Fruit fly (Drosophila melanogaster): Measurements from ENCODE around the gene CG6891.

The CG6891 gene

DNA sequence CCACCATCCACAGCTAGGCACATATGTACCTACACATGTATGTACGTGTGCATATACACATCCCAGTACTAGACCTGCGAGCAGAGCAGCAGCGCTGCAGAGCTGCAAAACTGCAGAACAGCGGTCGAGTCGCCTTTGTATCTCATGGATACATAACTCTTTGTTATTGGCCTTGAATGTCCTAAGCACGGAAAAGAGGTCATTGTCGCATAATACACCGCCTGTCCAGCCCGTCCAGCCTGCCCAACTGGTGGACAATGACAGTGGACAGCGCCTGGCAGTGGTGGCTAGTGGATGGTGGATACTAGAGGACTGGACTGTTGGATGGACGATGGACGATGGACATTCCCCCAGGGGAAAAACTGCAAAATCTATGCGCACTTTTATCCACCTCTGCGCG is 26.3 kb downstream of the CG6891 start:
- TF ChIP-seq brk (GFP tag; optimal IDR thresholded peaks at IDR 0.05) (no peak), sage (GFP tag; optimal IDR thresholded peaks at IDR 0.05) (no peak), Rel (GFP tag; optimal IDR thresholded peaks at IDR 0.05) (no peak), Rel (tag; optimal IDR thresholded peaks at IDR 0.05) (no peak), Myc (optimal IDR thresholded peaks at IDR 0.05) (no peak), Hr83 (GFP tag; optimal IDR thresholded peaks at IDR 0.05; ENCODE audit: poor library complexity, severe bottlenecking) (no peak), ey (GFP tag; optimal IDR thresholded peaks at IDR 0.05) (no peak), HLH106 (tag; optimal IDR thresholded peaks at IDR 0.05) (no peak), dl (GFP tag; optimal IDR thresholded peaks at IDR 0.05; ENCODE audit: insufficient read depth in 1 of 2, partially characterized antibody in 2 of 2) (no peak), fru (GFP tag; optimal IDR thresholded peaks at IDR 0.05) (no peak), CG9705 (GFP tag; optimal IDR thresholded peaks at IDR 0.05) (no peak), Mio (GFP tag; optimal IDR thresholded peaks at IDR 0.05) (no peak), foxo (GFP tag; optimal IDR thresholded peaks at IDR 0.05) (no peak), tai (GFP tag; optimal IDR thresholded peaks at IDR 0.05) (no peak), N (GFP tag; optimal IDR thresholded peaks at IDR 0.05) (no peak), dsf (GFP tag; optimal IDR thresholded peaks at IDR 0.05; ENCODE audit: borderline replicate concordance) (no peak), Vsx2 (GFP tag; optimal IDR thresholded peaks at IDR 0.05; ENCODE audit: partially characterized antibody) (no peak), psq (GFP tag; optimal IDR thresholded peaks at IDR 0.05) (no peak)

DNA sequence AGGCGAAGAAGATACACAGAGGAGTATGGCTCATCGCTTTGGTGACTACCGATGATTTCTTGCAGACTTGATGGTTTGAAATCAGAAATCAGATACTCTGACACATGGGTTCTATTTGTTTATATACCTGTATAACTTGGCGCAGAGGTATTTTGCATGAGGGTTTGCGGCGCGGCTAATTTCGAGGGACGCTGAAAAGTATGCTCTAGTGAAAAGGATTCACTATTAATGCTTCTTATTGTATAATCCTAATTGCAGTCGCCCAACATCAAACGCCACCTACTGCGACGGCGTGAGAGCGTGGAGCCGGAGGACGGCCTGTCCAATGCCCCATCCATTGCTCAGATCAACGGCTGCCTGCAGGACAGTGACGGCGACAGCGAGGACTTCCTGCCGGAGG is 30.0 kb downstream of the CG6891 start:
- no peak for TF ChIP-seq Sp1 (GFP tag; optimal IDR thresholded peaks at IDR 0.05)
- no peak for TF ChIP-seq Abd-B (GFP tag; optimal IDR thresholded peaks at IDR 0.05)
- TF ChIP-seq CG32264 (GFP tag; optimal IDR thresholded peaks at IDR 0.05), result no peak
- TF ChIP-seq usp (GFP tag; optimal IDR thresholded peaks at IDR 0.05), result no peak
- TF ChIP-seq Jra (GFP tag; optimal IDR thresholded peaks at IDR 0.05), result no peak
- no peak for TF ChIP-seq Myc (optimal IDR thresholded peaks at IDR 0.05)

DNA sequence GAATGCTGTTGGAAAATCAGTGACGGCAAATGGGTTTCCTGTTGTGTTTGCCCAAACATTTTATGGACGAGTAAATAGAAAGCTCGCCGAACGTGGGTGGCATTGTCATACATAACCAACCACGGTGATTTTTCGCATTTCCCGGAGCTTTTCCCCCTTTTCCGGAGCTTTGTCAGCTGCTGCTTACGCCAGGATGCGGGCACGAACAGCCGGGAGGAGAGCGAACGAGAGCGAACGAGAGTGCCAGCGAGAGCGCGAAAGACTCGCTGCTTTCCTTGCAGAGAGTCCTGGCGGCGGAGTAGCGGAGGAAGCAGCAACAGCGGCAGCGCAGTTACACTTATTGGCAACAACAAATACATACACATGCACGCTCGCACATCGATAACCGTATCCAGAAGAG is 31.3 kb downstream of the CG6891 start, which contains the start of gene CG7058:
TSS of gene CG7058 (plus strand) at position 330 of the 400 bp plus-strand sequence.
- no peak for TF ChIP-seq Dfd (GFP tag; optimal IDR thresholded peaks at IDR 0.05)
- no peak for TF ChIP-seq woc (GFP tag; optimal IDR thresholded peaks at IDR 0.05)
- TF ChIP-seq brk (GFP tag; optimal IDR thresholded peaks at IDR 0.05), result no peak
- no peak for TF ChIP-seq sv (GFP tag; optimal IDR thresholded peaks at IDR 0.05)
- TF ChIP-seq HLH106 (tag; optimal IDR thresholded peaks at IDR 0.05), result no peak
- TF ChIP-seq dl (GFP tag; optimal IDR thresholded peaks at IDR 0.05; ENCODE audit: insufficient read depth in 1 of 2, partially characterized antibody in 2 of 2), result no peak
- no peak for TF ChIP-seq tai (GFP tag; optimal IDR thresholded peaks at IDR 0.05)
- TF ChIP-seq usp (GFP tag; optimal IDR thresholded peaks at IDR 0.05), result no peak
- no peak for TF ChIP-seq sage (GFP tag; optimal IDR thresholded peaks at IDR 0.05)
- no peak for TF ChIP-seq dmrt93B (GFP tag; optimal IDR thresholded peaks at IDR 0.05)
- no peak for TF ChIP-seq GATAd (GFP tag; optimal IDR thresholded peaks at IDR 0.05)
- TF ChIP-seq foxo (GFP tag; optimal IDR thresholded peaks at IDR 0.05), result no peak
- no peak for TF ChIP-seq CG9705 (GFP tag; optimal IDR thresholded peaks at IDR 0.05)
- no peak for TF ChIP-seq Dif (GFP tag; optimal IDR thresholded peaks at IDR 0.05; ENCODE audit: partially characterized antibody)
- no peak for TF ChIP-seq dsf (GFP tag; optimal IDR thresholded peaks at IDR 0.05; ENCODE audit: borderline replicate concordance)
- no peak for TF ChIP-seq N (GFP tag; optimal IDR thresholded peaks at IDR 0.05)
- no peak for TF ChIP-seq rgr (GFP tag; optimal IDR thresholded peaks at IDR 0.05)
- no peak for TF ChIP-seq Vsx2 (GFP tag; optimal IDR thresholded peaks at IDR 0.05; ENCODE audit: partially characterized antibody)
- TF ChIP-seq CrebA (GFP tag; optimal IDR thresholded peaks at IDR 0.05; ENCODE audit: borderline replicate concordance), result no peak
- TF ChIP-seq Rel (GFP tag; optimal IDR thresholded peaks at IDR 0.05), result no peak
- no peak for TF ChIP-seq Rel (tag; optimal IDR thresholded peaks at IDR 0.05)

dm6 chrX:18812111-18812510 is 37.1 kb downstream of the CG6891 start:
- TF ChIP-seq CG9705 (GFP tag; optimal IDR thresholded peaks at IDR 0.05) (no peak), Hr78 (GFP tag; optimal IDR thresholded peaks at IDR 0.05) (no peak), tai (GFP tag; optimal IDR thresholded peaks at IDR 0.05) (no peak), Vsx2 (GFP tag; optimal IDR thresholded peaks at IDR 0.05; ENCODE audit: partially characterized antibody) (no peak), Hr83 (GFP tag; optimal IDR thresholded peaks at IDR 0.05; ENCODE audit: poor library complexity, severe bottlenecking) (no peak), CG32264 (GFP tag; optimal IDR thresholded peaks at IDR 0.05) (no peak), HLH106 (tag; optimal IDR thresholded peaks at IDR 0.05) (no peak), sage (GFP tag; optimal IDR thresholded peaks at IDR 0.05) (no peak), brk (GFP tag; optimal IDR thresholded peaks at IDR 0.05) (no peak), Dif (GFP tag; optimal IDR thresholded peaks at IDR 0.05; ENCODE audit: partially characterized antibody) (no peak), Mio (GFP tag; optimal IDR thresholded peaks at IDR 0.05) (no peak), Myc (optimal IDR thresholded peaks at IDR 0.05) (no peak), Dfd (GFP tag; optimal IDR thresholded peaks at IDR 0.05) (no peak), GATAd (GFP tag; optimal IDR thresholded peaks at IDR 0.05) (no peak), foxo (GFP tag; optimal IDR thresholded peaks at IDR 0.05) (no peak), h (GFP tag; optimal IDR thresholded peaks at IDR 0.05) (no peak), rgr (GFP tag; optimal IDR thresholded peaks at IDR 0.05) (no peak), dl (GFP tag; optimal IDR thresholded peaks at IDR 0.05; ENCODE audit: insufficient read depth in 1 of 2, partially characterized antibody in 2 of 2) (no peak), N (GFP tag; optimal IDR thresholded peaks at IDR 0.05) (no peak)

All from whole organism, wandering third instar larva.